Worm (Caenorhabditis elegans) whole organism, midembryonic: Measurements from ENCODE around the gene F38A1.9.

ENCODE experiments used
- flt-1 ChIP-seq: fragments of 200-800 bp; sonication (Bioruptor generic); IDR thresholded peaks from 2 replicates; pipeline ENCODE4 v1.3.6; 2022; ENCODE audit warnings: missing genetic modification characterization, missing compliant biosample characterization
- ztf-29 ChIP-seq: fragments of 200-800 bp; sonication (Bioruptor generic); IDR thresholded peaks from 2 replicates; pipeline ENCODE4 v1.3.6; 2022; ENCODE audit warnings: missing genetic modification reagents, missing genetic modification characterization, missing compliant biosample characterization

DNA sequence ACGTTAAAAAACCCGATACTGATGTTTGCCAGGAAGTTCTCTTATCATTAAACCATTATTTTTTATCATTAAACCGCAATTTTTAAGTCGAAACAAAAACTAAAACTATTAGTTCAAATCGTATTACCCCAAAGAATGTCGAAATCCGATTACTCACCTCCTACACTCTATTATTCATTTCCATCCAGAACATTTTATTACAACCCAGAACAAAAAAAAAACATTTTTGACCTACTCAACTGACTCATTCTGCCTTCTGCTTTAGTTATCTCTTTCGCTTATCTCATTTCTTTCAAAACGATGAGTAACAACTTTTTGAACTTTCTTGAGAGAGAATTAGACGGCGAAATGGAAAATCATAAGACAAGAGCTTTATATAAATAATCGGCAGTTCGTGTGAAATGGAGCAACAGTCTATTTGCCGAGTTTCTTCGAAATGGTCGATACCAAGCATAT is 16.4 kb downstream of the F38A1.9 start, which contains the start of gene W09G12.7:
- TF ChIP-seq flt-1 (GFP tag; lab: Robert Waterston, UW) = no peak
- TF ChIP-seq ztf-29 (GFP tag; lab: Robert Waterston, UW) = no peak
